Worm (Caenorhabditis elegans) whole organism, mixed stage, embryonic: Measurements from ENCODE around the gene bbs-2.

Experiments
- M03D4.4 ChIP-seq: sonication (generic microtip); optimal IDR thresholded peaks from 2 replicates; lab custom pipeline; 2017; ENCODE audit warnings: mild to moderate bottlenecking, missing genetic modification characterization, missing compliant biosample characterization
- bed-3 ChIP-seq: fragments of 200-800 bp; sonication (Bioruptor generic); optimal IDR thresholded peaks from 3 replicates; lab custom pipeline; 2018; ENCODE audit warnings: mild to moderate bottlenecking, missing genetic modification characterization, moderate library complexity, missing compliant biosample characterization
- ceh-43 ChIP-seq: fragments of 200-800 bp; sonication (Bioruptor generic); optimal IDR thresholded peaks from 2 replicates; lab custom pipeline; 2018; ENCODE audit warnings: mild to moderate bottlenecking, missing genetic modification characterization, moderate library complexity, missing compliant biosample characterization
- ces-1 ChIP-seq: fragments of 150-350 bp; optimal IDR thresholded peaks from 2 replicates; lab custom pipeline; 2014; ENCODE audit warnings: missing biosample characterization, missing genetic modification reagents, missing genetic modification characterization
- cnd-1 ChIP-seq: fragments of 200-800 bp; sonication (Bioruptor generic); optimal IDR thresholded peaks from 2 replicates; lab custom pipeline; 2018; ENCODE audit warnings: mild to moderate bottlenecking, missing genetic modification characterization, missing compliant biosample characterization
- elt-1 ChIP-seq: sonication (generic microtip); optimal IDR thresholded peaks from 2 replicates; lab custom pipeline; 2017; ENCODE audit warnings: missing genetic modification characterization, mild to moderate bottlenecking, missing compliant biosample characterization, antibody characterized with exemption, moderate library complexity, borderline replicate concordance; ENCODE audit not compliant: insufficient read depth
- elt-3 ChIP-seq: fragments of 150-350 bp; optimal IDR thresholded peaks from 2 replicates; lab custom pipeline; 2014; ENCODE audit warnings: missing biosample characterization, missing genetic modification characterization
- flh-1 ChIP-seq: fragments of 200-800 bp; sonication (Bioruptor generic); optimal IDR thresholded peaks from 2 replicates; lab custom pipeline; 2018; ENCODE audit warnings: mild to moderate bottlenecking, missing genetic modification characterization, moderate library complexity, missing compliant biosample characterization
- ham-2 ChIP-seq: fragments of 200-800 bp; sonication (Bioruptor generic); optimal IDR thresholded peaks from 2 replicates; lab custom pipeline; 2018; ENCODE audit warnings: mild to moderate bottlenecking, missing genetic modification characterization, missing compliant biosample characterization
- hlh-1 ChIP-seq: fragments of 150-350 bp; optimal IDR thresholded peaks from 2 replicates; lab custom pipeline; 2014; ENCODE audit warnings: missing biosample characterization, missing genetic modification reagents, missing genetic modification characterization
- lin-13 ChIP-seq: fragments of 150-350 bp; optimal IDR thresholded peaks from 2 replicates; lab custom pipeline; 2014; ENCODE audit warnings: missing biosample characterization, missing genetic modification characterization
- lsy-2 ChIP-seq: fragments of 150-350 bp; optimal IDR thresholded peaks from 2 replicates; lab custom pipeline; 2014; ENCODE audit warnings: missing biosample characterization, missing genetic modification characterization
- mab-5 ChIP-seq: fragments of 150-350 bp; optimal IDR thresholded peaks from 2 replicates; lab custom pipeline; 2014; ENCODE audit warnings: missing biosample characterization, missing genetic modification characterization
- mep-1 ChIP-seq: fragments of 150-350 bp; optimal IDR thresholded peaks from 2 replicates; lab custom pipeline; 2017; ENCODE audit warnings: missing biosample characterization, missing genetic modification reagents, missing genetic modification characterization, inconsistent platforms
- nhr-28 ChIP-seq: fragments of 150-350 bp; optimal IDR thresholded peaks from 2 replicates; lab custom pipeline; 2014; ENCODE audit warnings: missing biosample characterization, missing genetic modification characterization
- pha-4 ChIP-seq: fragments of 150-350 bp; optimal IDR thresholded peaks from 2 replicates; lab custom pipeline; 2018; ENCODE audit warnings: missing biosample characterization, missing genetic modification reagents, missing genetic modification characterization
- sem-2 ChIP-seq: fragments of 200-800 bp; sonication (Bioruptor generic); optimal IDR thresholded peaks from 2 replicates; lab custom pipeline; 2018; ENCODE audit warnings: mild to moderate bottlenecking, missing genetic modification characterization, missing compliant biosample characterization
- snpc-4 ChIP-seq: fragments of 150-350 bp; optimal IDR thresholded peaks from 2 replicates; lab custom pipeline; 2014; ENCODE audit warnings: missing biosample characterization, missing genetic modification characterization
- sptf-1 ChIP-seq: sonication (generic microtip); optimal IDR thresholded peaks from 2 replicates; lab custom pipeline; 2017; ENCODE audit warnings: mild to moderate bottlenecking, missing genetic modification characterization, moderate library complexity, missing compliant biosample characterization
- tbx-8 ChIP-seq: fragments of 200-800 bp; sonication (Bioruptor generic); optimal IDR thresholded peaks from 2 replicates; lab custom pipeline; 2018; ENCODE audit warnings: mild to moderate bottlenecking, missing genetic modification characterization, moderate library complexity, missing compliant biosample characterization
- unc-120 ChIP-seq: sonication (generic microtip); optimal IDR thresholded peaks from 2 replicates; lab custom pipeline; 2017; ENCODE audit warnings: missing genetic modification characterization, missing compliant biosample characterization; ENCODE audit not compliant: poor library complexity, severe bottlenecking
- unc-62 ChIP-seq: fragments of 150-350 bp; optimal IDR thresholded peaks from 2 replicates; lab custom pipeline; 2014; ENCODE audit warnings: missing biosample characterization, missing genetic modification reagents, missing genetic modification characterization
- zip-8 ChIP-seq: fragments of 150-350 bp; optimal IDR thresholded peaks from 2 replicates; lab custom pipeline; 2014; ENCODE audit warnings: missing biosample characterization, missing genetic modification characterization
- ztf-11 ChIP-seq: fragments of 150-350 bp; optimal IDR thresholded peaks from 2 replicates; lab custom pipeline; 2014; ENCODE audit warnings: missing biosample characterization, missing genetic modification characterization

bbs-2 gene

ce11 chrIV:7956643-7957317 is 22.9 kb downstream of the bbs-2 start, which contains the start of gene csr-1:
csr-1 (plus strand) TSS chrIV:7957267.
- TF ChIP-seq bed-3 (GFP tag; lab: Kevin White, UChicago) (no peak), hlh-1 (tag; lab: Kevin White, UChicago) (no peak)

- no peak for TF ChIP-seq unc-62 (GFP tag; lab: Kevin White, UChicago)
- TF ChIP-seq snpc-4 (tag; lab: Kevin White, UChicago): no peak
- no peak for TF ChIP-seq mep-1 (tag; lab: Kevin White, UChicago)
Measured at ce11 chrIV:7957504-7957903, 23.7 kb downstream of the bbs-2 start, which contains the start of gene frpr-10. frpr-10 (plus strand) TSS chrIV:7957804.

- no peak for TF ChIP-seq lin-13 (tag; lab: Kevin White, UChicago)
Measured at ce11 chrIV:7958092-7958491, 24.3 kb downstream of the bbs-2 start.

ce11 chrIV:7961889-7962342 is 28.1 kb downstream of the bbs-2 start:
- no peak for TF ChIP-seq unc-120

ce11 chrIV:7967006-7967405 is 33.2 kb downstream of the bbs-2 start, which contains the start of gene F57H12.5:
F57H12.5 (plus strand) TSS chrIV:7967306.
- no peak for TF ChIP-seq pha-4 (tag; lab: Kevin White, UChicago)
- no peak for TF ChIP-seq lin-13 (tag; lab: Kevin White, UChicago)
- no peak for TF ChIP-seq elt-3

- no peak for TF ChIP-seq zip-8 (tag; lab: Kevin White, UChicago)
- no peak for TF ChIP-seq flh-1 (GFP tag; lab: Kevin White, UChicago)
- TF ChIP-seq sptf-1 (tag; lab: Kevin White, UChicago): no peak
- no peak for TF ChIP-seq ztf-11 (tag; lab: Kevin White, UChicago)
- TF ChIP-seq ceh-43: no peak
- TF ChIP-seq M03D4.4 (tag; lab: Kevin White, UChicago): no peak
- no peak for TF ChIP-seq sem-2 (GFP tag; lab: Kevin White, UChicago)
- no peak for TF ChIP-seq tbx-8 (GFP tag; lab: Kevin White, UChicago)
Measured at ce11 chrIV:7976210-7976609, 42.4 kb downstream of the bbs-2 start, which contains the start of gene F57H12.6. F57H12.6 (minus strand) TSS chrIV:7976310.

ce11 chrIV:7977452-7977940 is 43.7 kb downstream of the bbs-2 start, which contains the start of gene ora-1:
ora-1 (plus strand) TSS chrIV:7977890.
- TF ChIP-seq cnd-1 (tag; lab: Kevin White, UChicago): no peak
- TF ChIP-seq, all 35 proteins: peak for 0

ce11 chrIV:7979588-7979987 is 45.8 kb downstream of the bbs-2 start, which contains the start of gene unc-24:
unc-24 (plus strand) TSS chrIV:7979870.
- TF ChIP-seq cnd-1 (tag; lab: Kevin White, UChicago) (no peak), ces-1 (GFP tag; lab: Kevin White, UChicago) (peak; percentile 98), unc-62 (GFP tag; lab: Kevin White, UChicago) (peak; percentile 22), unc-120 (peak; percentile 11)

- TF ChIP-seq mep-1 (tag; lab: Kevin White, UChicago) (peak; percentile 40), mab-5 (tag; lab: Kevin White, UChicago) (no peak), M03D4.4 (tag; lab: Kevin White, UChicago) (no peak), ces-1 (GFP tag; lab: Kevin White, UChicago) (peak; percentile 41), elt-1 (no peak), ham-2 (GFP tag; lab: Kevin White, UChicago) (no peak), nhr-28 (tag; lab: Kevin White, UChicago) (no peak), lsy-2 (tag; lab: Kevin White, UChicago) (peak; percentile 59)
Measured at ce11 chrIV:7982024-7982576, 48.3 kb downstream of the bbs-2 start, which contains the start of gene arf-5. arf-5 (plus strand) TSS chrIV:7982526.
